Worm (Caenorhabditis elegans) whole organism, L4/young adult: ENCODE measurements around the gene F31F4.11.

Experiments
- dao-5 ChIP-seq: sonication (generic microtip); optimal IDR thresholded peaks from 2 replicates; lab custom pipeline; 2016; ENCODE audit warnings: missing genotype, missing genetic modification characterization, moderate library complexity, missing compliant biosample characterization
- him-1 ChIP-seq: sonication (generic microtip); optimal IDR thresholded peaks from 2 replicates; lab custom pipeline; 2016; ENCODE audit warnings: missing genotype, missing genetic modification reagents, missing genetic modification characterization, missing compliant biosample characterization

DNA sequence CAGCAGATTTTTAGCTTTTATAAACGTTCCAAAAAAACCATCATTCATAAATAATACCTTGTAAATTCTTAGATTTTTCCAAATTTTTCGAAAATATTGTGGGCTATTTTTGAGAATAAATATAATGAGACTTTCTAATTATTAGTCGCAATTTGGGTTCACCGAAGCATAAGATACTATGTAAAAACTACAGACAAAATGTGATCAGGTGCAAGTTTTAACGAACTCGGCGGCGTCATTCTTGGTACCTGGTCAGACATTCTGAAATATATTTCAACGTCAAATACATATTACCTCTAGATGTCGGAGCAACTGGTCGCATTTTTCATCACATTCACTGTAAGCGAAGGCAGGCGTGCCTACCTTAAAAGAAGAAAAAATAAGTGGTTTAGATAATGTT, 17.8 kb upstream of the F31F4.11 start, which contains the start of gene srx-23:
- TF ChIP-seq him-1 (tag; lab: Kevin White, UChicago), result no peak
- TF ChIP-seq dao-5 (tag; lab: Kevin White, UChicago), result no peak
